Worm (Caenorhabditis elegans) whole organism, mixed stage, embryonic: Measurements from ENCODE around the gene F54F7.14.

Source experiments
- M03D4.4 ChIP-seq: sonication (generic microtip); optimal IDR thresholded peaks from 2 replicates; lab custom pipeline; 2017; ENCODE audit warnings: mild to moderate bottlenecking, missing genetic modification characterization, missing compliant biosample characterization
- bed-3 ChIP-seq: fragments of 200-800 bp; sonication (Bioruptor generic); optimal IDR thresholded peaks from 3 replicates; lab custom pipeline; 2018; ENCODE audit warnings: mild to moderate bottlenecking, missing genetic modification characterization, moderate library complexity, missing compliant biosample characterization
- blmp-1 ChIP-seq: fragments of 150-350 bp; optimal IDR thresholded peaks from 2 replicates; lab custom pipeline; 2014; ENCODE audit warnings: missing biosample characterization, missing genetic modification characterization
- ceh-39 ChIP-seq: fragments of 150-350 bp; optimal IDR thresholded peaks from 2 replicates; lab custom pipeline; 2014; ENCODE audit warnings: missing biosample characterization, missing genetic modification characterization
- ceh-43 ChIP-seq: fragments of 200-800 bp; sonication (Bioruptor generic); optimal IDR thresholded peaks from 2 replicates; lab custom pipeline; 2018; ENCODE audit warnings: mild to moderate bottlenecking, missing genetic modification characterization, moderate library complexity, missing compliant biosample characterization
- ceh-83 ChIP-seq: fragments of 200-800 bp; sonication (Bioruptor generic); optimal IDR thresholded peaks from 2 replicates; lab custom pipeline; 2018; ENCODE audit warnings: mild to moderate bottlenecking, missing genetic modification characterization, missing compliant biosample characterization
- ces-1 ChIP-seq: fragments of 150-350 bp; optimal IDR thresholded peaks from 2 replicates; lab custom pipeline; 2014; ENCODE audit warnings: missing biosample characterization, missing genetic modification reagents, missing genetic modification characterization
- cnd-1 ChIP-seq: fragments of 200-800 bp; sonication (Bioruptor generic); optimal IDR thresholded peaks from 2 replicates; lab custom pipeline; 2018; ENCODE audit warnings: mild to moderate bottlenecking, missing genetic modification characterization, missing compliant biosample characterization
- drap-1 ChIP-seq: fragments of 200-800 bp; sonication (Bioruptor generic); optimal IDR thresholded peaks from 3 replicates; lab custom pipeline; 2018; ENCODE audit warnings: mild to moderate bottlenecking, missing genetic modification characterization, missing compliant biosample characterization
- elt-1 ChIP-seq: sonication (generic microtip); optimal IDR thresholded peaks from 2 replicates; lab custom pipeline; 2017; ENCODE audit warnings: missing genetic modification characterization, mild to moderate bottlenecking, missing compliant biosample characterization, antibody characterized with exemption, moderate library complexity, borderline replicate concordance; ENCODE audit not compliant: insufficient read depth
- elt-3 ChIP-seq: fragments of 150-350 bp; optimal IDR thresholded peaks from 2 replicates; lab custom pipeline; 2014; ENCODE audit warnings: missing biosample characterization, missing genetic modification characterization
- flh-1 ChIP-seq: fragments of 200-800 bp; sonication (Bioruptor generic); optimal IDR thresholded peaks from 2 replicates; lab custom pipeline; 2018; ENCODE audit warnings: mild to moderate bottlenecking, missing genetic modification characterization, moderate library complexity, missing compliant biosample characterization
- ham-2 ChIP-seq: fragments of 200-800 bp; sonication (Bioruptor generic); optimal IDR thresholded peaks from 2 replicates; lab custom pipeline; 2018; ENCODE audit warnings: mild to moderate bottlenecking, missing genetic modification characterization, missing compliant biosample characterization
- hlh-1 ChIP-seq: fragments of 150-350 bp; optimal IDR thresholded peaks from 2 replicates; lab custom pipeline; 2014; ENCODE audit warnings: missing biosample characterization, missing genetic modification reagents, missing genetic modification characterization
- lin-13 ChIP-seq: fragments of 150-350 bp; optimal IDR thresholded peaks from 2 replicates; lab custom pipeline; 2014; ENCODE audit warnings: missing biosample characterization, missing genetic modification characterization
- lin-32 ChIP-seq: fragments of 200-800 bp; sonication (Bioruptor generic); optimal IDR thresholded peaks from 2 replicates; lab custom pipeline; 2018; ENCODE audit warnings: mild to moderate bottlenecking, missing genetic modification characterization, missing compliant biosample characterization
- lsy-2 ChIP-seq: fragments of 150-350 bp; optimal IDR thresholded peaks from 2 replicates; lab custom pipeline; 2014; ENCODE audit warnings: missing biosample characterization, missing genetic modification characterization
- mab-5 ChIP-seq: fragments of 150-350 bp; optimal IDR thresholded peaks from 2 replicates; lab custom pipeline; 2014; ENCODE audit warnings: missing biosample characterization, missing genetic modification characterization
- mep-1 ChIP-seq: fragments of 150-350 bp; optimal IDR thresholded peaks from 2 replicates; lab custom pipeline; 2017; ENCODE audit warnings: missing biosample characterization, missing genetic modification reagents, missing genetic modification characterization, inconsistent platforms
- mls-2 ChIP-seq: sonication (generic microtip); optimal IDR thresholded peaks from 2 replicates; lab custom pipeline; 2016; ENCODE audit warnings: mild to moderate bottlenecking, missing genetic modification characterization, moderate library complexity, missing compliant biosample characterization
- nhr-12 ChIP-seq: fragments of 150-350 bp; optimal IDR thresholded peaks from 2 replicates; lab custom pipeline; 2014; ENCODE audit warnings: missing biosample characterization, missing genetic modification characterization
- nhr-2 ChIP-seq: fragments of 150-350 bp; optimal IDR thresholded peaks from 2 replicates; lab custom pipeline; 2014; ENCODE audit warnings: missing biosample characterization, missing genetic modification characterization
- nhr-237 ChIP-seq: fragments of 150-350 bp; optimal IDR thresholded peaks from 2 replicates; lab custom pipeline; 2014; ENCODE audit warnings: missing biosample characterization, missing genetic modification characterization
- nhr-28 ChIP-seq: fragments of 150-350 bp; optimal IDR thresholded peaks from 2 replicates; lab custom pipeline; 2014; ENCODE audit warnings: missing biosample characterization, missing genetic modification characterization
- nhr-76 ChIP-seq: sonication (generic microtip); optimal IDR thresholded peaks from 2 replicates; lab custom pipeline; 2017; ENCODE audit warnings: missing biosample characterization, missing genetic modification characterization
- sem-2 ChIP-seq: fragments of 200-800 bp; sonication (Bioruptor generic); optimal IDR thresholded peaks from 2 replicates; lab custom pipeline; 2018; ENCODE audit warnings: mild to moderate bottlenecking, missing genetic modification characterization, missing compliant biosample characterization
- snpc-4 ChIP-seq: fragments of 150-350 bp; optimal IDR thresholded peaks from 2 replicates; lab custom pipeline; 2014; ENCODE audit warnings: missing biosample characterization, missing genetic modification characterization
- sptf-1 ChIP-seq: sonication (generic microtip); optimal IDR thresholded peaks from 2 replicates; lab custom pipeline; 2017; ENCODE audit warnings: mild to moderate bottlenecking, missing genetic modification characterization, moderate library complexity, missing compliant biosample characterization
- tbx-8 ChIP-seq: fragments of 200-800 bp; sonication (Bioruptor generic); optimal IDR thresholded peaks from 2 replicates; lab custom pipeline; 2018; ENCODE audit warnings: mild to moderate bottlenecking, missing genetic modification characterization, moderate library complexity, missing compliant biosample characterization
- unc-39 ChIP-seq: fragments of 150-350 bp; optimal IDR thresholded peaks from 2 replicates; lab custom pipeline; 2014; ENCODE audit warnings: missing biosample characterization, missing genetic modification characterization
- unc-62 ChIP-seq: fragments of 150-350 bp; optimal IDR thresholded peaks from 2 replicates; lab custom pipeline; 2014; ENCODE audit warnings: missing biosample characterization, missing genetic modification reagents, missing genetic modification characterization
- zip-8 ChIP-seq: fragments of 150-350 bp; optimal IDR thresholded peaks from 2 replicates; lab custom pipeline; 2014; ENCODE audit warnings: missing biosample characterization, missing genetic modification characterization
- ztf-11 ChIP-seq: fragments of 150-350 bp; optimal IDR thresholded peaks from 2 replicates; lab custom pipeline; 2014; ENCODE audit warnings: missing biosample characterization, missing genetic modification characterization

The F54F7.14 gene

DNA sequence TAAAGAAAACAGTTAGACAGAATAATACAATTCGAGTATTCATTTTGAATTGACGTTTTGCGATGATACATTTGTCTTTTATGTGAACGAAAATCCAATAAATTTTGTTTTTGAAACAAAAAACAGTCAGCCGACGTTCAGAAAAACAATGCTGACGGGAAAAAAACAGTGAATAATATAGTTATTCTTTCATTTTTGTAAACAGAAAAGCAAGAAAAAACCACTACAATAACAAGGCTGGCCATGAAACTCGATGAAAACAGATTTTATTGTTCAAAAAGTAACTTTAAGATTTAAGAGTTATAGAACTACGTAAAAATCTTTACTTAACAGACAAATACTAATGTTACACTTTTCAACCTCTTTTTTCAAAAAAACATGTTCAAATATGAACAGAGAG, 590 bp upstream of the F54F7.14 start, which contains the start of gene F54F7.3:
Gene F54F7.3 (minus strand): TSS at position 101 of the 400 bp plus-strand sequence.
- no peak for TF ChIP-seq nhr-2 (tag; lab: Kevin White, UChicago)
- TF ChIP-seq, all 35 proteins: peak for 0

DNA sequence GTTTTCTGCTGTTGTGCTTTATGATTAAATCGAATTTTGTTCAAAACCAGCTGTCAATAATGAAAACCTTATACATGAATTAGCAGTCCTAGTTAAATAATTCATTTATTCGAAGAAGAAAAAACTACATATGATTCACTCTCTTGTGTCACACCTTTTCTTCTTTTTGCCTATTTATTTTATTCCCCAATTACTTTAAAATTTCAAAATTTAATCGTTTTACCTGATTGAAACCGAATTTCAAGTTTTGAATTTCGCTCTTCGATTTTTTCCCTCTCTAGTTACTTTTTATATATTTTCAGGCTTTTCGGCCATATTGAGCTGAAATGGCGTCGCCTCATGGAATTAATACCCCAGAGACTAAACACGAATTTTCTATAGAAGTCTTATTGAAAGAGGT, 1.8 kb downstream of the F54F7.14 start, which contains the start of gene xtr-1:
Gene xtr-1 (plus strand): TSS at position 301 of the 400 bp plus-strand sequence.
- TF ChIP-seq ham-2 (GFP tag; lab: Kevin White, UChicago) (no peak), nhr-76 (tag; lab: Kevin White, UChicago) (no peak), bed-3 (no peak), lsy-2 (tag; lab: Kevin White, UChicago) (no peak), unc-62 (no peak), ceh-39 (tag; lab: Kevin White, UChicago) (no peak), lin-32 (GFP tag; lab: Kevin White, UChicago) (no peak), mep-1 (tag; lab: Kevin White, UChicago) (no peak), cnd-1 (tag; lab: Kevin White, UChicago) (no peak), lin-13 (tag; lab: Kevin White, UChicago) (no peak), unc-39 (tag; lab: Kevin White, UChicago) (no peak), ceh-83 (GFP tag; lab: Kevin White, UChicago) (no peak)
- TF ChIP-seq, all 35 proteins: peak for 0

ce11 chrX:11854432-11854831, 3.8 kb downstream of the F54F7.14 start:
- TF ChIP-seq ztf-11 (tag; lab: Kevin White, UChicago) (no peak), cnd-1 (tag; lab: Kevin White, UChicago) (no peak), nhr-76 (tag; lab: Kevin White, UChicago) (no peak)

DNA sequence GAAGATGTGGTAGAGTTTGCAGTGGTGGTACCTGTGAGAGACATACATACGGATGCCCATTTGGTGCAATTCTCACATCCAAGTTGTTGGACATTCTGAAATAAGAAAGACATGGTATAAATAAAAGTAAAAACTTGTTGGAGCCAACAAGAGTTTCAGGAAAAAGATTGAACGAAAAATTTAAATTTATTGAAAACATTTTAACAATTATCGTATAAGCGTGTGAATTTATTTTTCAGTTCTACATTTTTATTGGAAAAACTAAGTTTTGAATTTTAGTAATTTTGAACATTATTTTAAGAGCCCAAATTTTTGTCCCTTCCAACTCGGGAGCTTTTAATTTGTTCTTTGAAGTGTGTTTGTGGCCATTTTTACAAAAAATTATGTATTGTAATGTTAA, 4.2 kb downstream of the F54F7.14 start, which contains the start of gene F54F7.8:
Gene F54F7.8 (minus strand): TSS at position 101 of the 400 bp plus-strand sequence.
- no peak for TF ChIP-seq sptf-1 (tag; lab: Kevin White, UChicago)
- no peak for TF ChIP-seq mls-2 (tag; lab: Kevin White, UChicago)
- no peak for TF ChIP-seq ceh-39 (tag; lab: Kevin White, UChicago)
- TF ChIP-seq ces-1 (GFP tag; lab: Kevin White, UChicago), result no peak
- no peak for TF ChIP-seq elt-3 (tag; lab: Kevin White, UChicago)
- TF ChIP-seq mep-1 (tag; lab: Kevin White, UChicago), result no peak
- TF ChIP-seq snpc-4 (tag; lab: Kevin White, UChicago), result no peak
- TF ChIP-seq tbx-8 (GFP tag; lab: Kevin White, UChicago), result no peak
- TF ChIP-seq cnd-1 (tag; lab: Kevin White, UChicago), result no peak
- TF ChIP-seq zip-8 (tag; lab: Kevin White, UChicago), result no peak
- no peak for TF ChIP-seq flh-1 (GFP tag; lab: Kevin White, UChicago)
- no peak for TF ChIP-seq blmp-1 (tag; lab: Kevin White, UChicago)
- no peak for TF ChIP-seq ztf-11 (tag; lab: Kevin White, UChicago)
- TF ChIP-seq hlh-1 (tag; lab: Kevin White, UChicago), result no peak
- TF ChIP-seq nhr-237 (tag; lab: Kevin White, UChicago), result no peak
- TF ChIP-seq ceh-83 (GFP tag; lab: Kevin White, UChicago), result no peak
- no peak for TF ChIP-seq drap-1 (GFP tag; lab: Kevin White, UChicago)
- TF ChIP-seq elt-1 (tag; lab: Kevin White, UChicago), result no peak
- TF ChIP-seq mab-5 (tag; lab: Kevin White, UChicago), result no peak
- TF ChIP-seq ham-2 (GFP tag; lab: Kevin White, UChicago), result no peak

DNA sequence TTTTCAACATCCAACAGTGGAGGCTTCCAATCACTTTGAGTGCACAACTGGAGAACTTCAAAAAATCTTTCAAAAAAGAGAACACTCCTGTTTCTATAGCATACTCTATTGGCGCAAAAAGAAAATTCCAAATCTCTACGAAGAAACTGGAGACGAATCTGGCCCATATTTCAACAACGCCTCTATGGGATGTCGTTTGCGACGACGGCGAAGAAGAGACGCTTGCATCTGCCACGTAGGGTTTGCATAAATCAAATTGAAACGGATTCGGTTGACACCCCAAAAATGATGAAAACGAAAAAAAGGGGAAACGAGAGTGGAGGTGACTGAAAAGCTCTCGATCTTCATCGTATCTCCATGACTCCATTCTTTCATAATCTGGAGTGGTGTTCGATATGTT, 5.5 kb downstream of the F54F7.14 start:
- TF ChIP-seq zip-8 (tag; lab: Kevin White, UChicago) (no peak), M03D4.4 (tag; lab: Kevin White, UChicago) (no peak), nhr-12 (no peak), unc-39 (tag; lab: Kevin White, UChicago) (no peak), unc-62 (no peak), ces-1 (GFP tag; lab: Kevin White, UChicago) (no peak), sem-2 (GFP tag; lab: Kevin White, UChicago) (no peak), cnd-1 (tag; lab: Kevin White, UChicago) (no peak), ceh-43 (GFP tag; lab: Kevin White, UChicago) (no peak), nhr-28 (no peak)
